Worm (Caenorhabditis elegans) whole organism, L1 larva: ENCODE data around the gene zyg-9.
A peak's percentile ranks its signal among the peaks of the same experiment; 100 is the strongest.

Source experiments
- C04F5.9 ChIP-seq: sonication (generic microtip); optimal IDR thresholded peaks from 2 replicates; lab custom pipeline; 2016; ENCODE audit warnings: missing genetic modification characterization, missing compliant biosample characterization
- Y116A8C.19 ChIP-seq: sonication (generic microtip); optimal IDR thresholded peaks from 2 replicates; lab custom pipeline; 2016; ENCODE audit warnings: missing compliant biosample characterization, missing genetic modification characterization, borderline replicate concordance
- aha-1 ChIP-seq: fragments of 150-350 bp; optimal IDR thresholded peaks from 2 replicates; lab custom pipeline; 2014; ENCODE audit warnings: missing biosample characterization, missing genetic modification characterization
- alr-1 ChIP-seq: fragments of 200-800 bp; sonication (Bioruptor generic); optimal IDR thresholded peaks from 2 replicates; lab custom pipeline; 2018; ENCODE audit warnings: borderline replicate concordance, mild to moderate bottlenecking, missing genetic modification characterization, missing compliant biosample characterization
- ama-1 ChIP-seq: fragments of 150-350 bp; optimal IDR thresholded peaks from 2 replicates; lab custom pipeline; 2014
- blmp-1 ChIP-seq: fragments of 150-350 bp; optimal IDR thresholded peaks from 2 replicates; lab custom pipeline; 2014; ENCODE audit warnings: missing biosample characterization, missing genetic modification characterization
- ceh-90 ChIP-seq: sonication (generic microtip); optimal IDR thresholded peaks from 2 replicates; lab custom pipeline; 2016; ENCODE audit warnings: missing genetic modification characterization, missing compliant biosample characterization
- dpl-1 ChIP-seq, 3 experiments: fragments of 150-350 bp in 2 of 3; sonication (generic microtip) in 1 of 3; optimal IDR thresholded peaks; 2 replicates each; lab custom pipeline; 2014 to 2017; ENCODE audit warnings: missing biosample characterization in 3 of 3, missing genetic modification characterization in 3 of 3, missing genetic modification reagents in 3 of 3
- efl-1 ChIP-seq, 4 experiments: fragments of 150-350 bp; optimal IDR thresholded peaks in 3 of 4; peaks in 1 of 4; 1 replicate in 1 of 4; 2 replicates in 3 of 4; lab custom pipeline; 2014; ENCODE audit warnings: missing biosample characterization in 2 of 4, missing genetic modification characterization in 2 of 4, missing genetic modification reagents in 2 of 4
- efl-3 ChIP-seq: fragments of 200-800 bp; sonication (Bioruptor generic); optimal IDR thresholded peaks from 2 replicates; lab custom pipeline; 2018; ENCODE audit warnings: mild to moderate bottlenecking, missing genetic modification characterization, missing compliant biosample characterization
- elt-2 ChIP-seq: sonication (generic microtip); optimal IDR thresholded peaks from 2 replicates; lab custom pipeline; 2016; ENCODE audit warnings: missing genetic modification characterization, mild to moderate bottlenecking, inconsistent platforms, missing compliant biosample characterization, missing genetic modification reagents
- elt-3 ChIP-seq, 6 experiments: fragments of 150-350 bp in 1 of 6; sonication (generic microtip); optimal IDR thresholded peaks; 2 replicates each; lab custom pipeline; 2017 to 2018; ENCODE audit warnings: missing biosample characterization in 6 of 6, missing genetic modification characterization in 6 of 6, inconsistent platforms in 1 of 6
- fkh-4 ChIP-seq: sonication (generic microtip); optimal IDR thresholded peaks from 2 replicates; lab custom pipeline; 2016; ENCODE audit warnings: missing compliant biosample characterization, missing genetic modification characterization, borderline replicate concordance
- fkh-8 ChIP-seq: sonication (generic microtip); optimal IDR thresholded peaks from 2 replicates; lab custom pipeline; 2016; ENCODE audit warnings: mild to moderate bottlenecking, missing genetic modification characterization, missing compliant biosample characterization
- fos-1 ChIP-seq: fragments of 150-350 bp; optimal IDR thresholded peaks from 2 replicates; lab custom pipeline; 2014; ENCODE audit warnings: missing biosample characterization, missing genetic modification characterization
- irx-1 ChIP-seq: sonication (generic microtip); optimal IDR thresholded peaks from 2 replicates; lab custom pipeline; 2016; ENCODE audit warnings: missing genetic modification characterization, missing compliant biosample characterization
- lin-14 ChIP-seq: fragments of 200-800 bp; sonication (Bioruptor generic); optimal IDR thresholded peaks from 2 replicates; lab custom pipeline; 2018; ENCODE audit warnings: mild to moderate bottlenecking, missing genetic modification characterization, moderate library complexity, missing compliant biosample characterization
- lin-35 ChIP-seq, 2 experiments: fragments of 150-350 bp; optimal IDR thresholded peaks; 2 replicates each; lab custom pipeline; 2014; ENCODE audit warnings: missing biosample characterization in 2 of 2, missing genetic modification characterization in 2 of 2, missing genetic modification reagents in 2 of 2
- lsy-2 ChIP-seq, 2 experiments: fragments of 150-350 bp; optimal IDR thresholded peaks; 2 replicates each; lab custom pipeline; 2014; ENCODE audit warnings: missing biosample characterization in 2 of 2, missing genetic modification characterization in 2 of 2
- mdl-1 ChIP-seq, 2 experiments: fragments of 150-350 bp; optimal IDR thresholded peaks; 2 replicates each; lab custom pipeline; 2014 to 2017; ENCODE audit warnings: missing biosample characterization in 2 of 2, missing genetic modification characterization in 2 of 2, inconsistent platforms in 1 of 2
- mef-2 ChIP-seq: fragments of 150-350 bp; optimal IDR thresholded peaks from 2 replicates; lab custom pipeline; 2014; ENCODE audit warnings: missing biosample characterization, missing genetic modification characterization
- mep-1 ChIP-seq: fragments of 150-350 bp; optimal IDR thresholded peaks from 2 replicates; lab custom pipeline; 2014; ENCODE audit warnings: missing biosample characterization, missing genetic modification characterization
- nhr-11 ChIP-seq: fragments of 150-350 bp; optimal IDR thresholded peaks from 2 replicates; lab custom pipeline; 2014; ENCODE audit warnings: missing biosample characterization, missing genetic modification characterization
- nhr-20 ChIP-seq: sonication (generic microtip); optimal IDR thresholded peaks from 2 replicates; lab custom pipeline; 2016; ENCODE audit warnings: mild to moderate bottlenecking, missing genetic modification characterization, missing compliant biosample characterization
- nhr-237 ChIP-seq: fragments of 150-350 bp; optimal IDR thresholded peaks from 2 replicates; lab custom pipeline; 2014; ENCODE audit warnings: missing biosample characterization, missing genetic modification characterization
- nhr-71 ChIP-seq: sonication (generic microtip); optimal IDR thresholded peaks from 2 replicates; lab custom pipeline; 2016; ENCODE audit warnings: mild to moderate bottlenecking, missing genetic modification characterization, moderate library complexity, missing compliant biosample characterization
- nhr-77 ChIP-seq: fragments of 150-350 bp; optimal IDR thresholded peaks from 2 replicates; lab custom pipeline; 2014; ENCODE audit warnings: missing biosample characterization, missing genetic modification characterization
- nhr-85 ChIP-seq: sonication (generic microtip); peaks from one replicate; lab custom pipeline; 2016; ENCODE audit warnings: missing genetic modification characterization, inconsistent platforms, missing compliant biosample characterization
- pax-3 ChIP-seq: fragments of 200-800 bp; sonication (Bioruptor generic); optimal IDR thresholded peaks from 2 replicates; lab custom pipeline; 2018; ENCODE audit warnings: mild to moderate bottlenecking, missing genetic modification characterization, moderate library complexity, missing compliant biosample characterization
- snu-23 ChIP-seq: sonication (generic microtip); optimal IDR thresholded peaks from 2 replicates; lab custom pipeline; 2016; ENCODE audit warnings: missing genetic modification characterization, missing compliant biosample characterization
- sup-37 ChIP-seq: fragments of 200-800 bp; sonication (Bioruptor generic); optimal IDR thresholded peaks from 2 replicates; lab custom pipeline; 2018; ENCODE audit warnings: mild to moderate bottlenecking, missing genetic modification characterization, missing compliant biosample characterization
- tbx-2 ChIP-seq: sonication (generic microtip); optimal IDR thresholded peaks from 2 replicates; lab custom pipeline; 2016; ENCODE audit warnings: missing genetic modification characterization, missing compliant biosample characterization
- unc-30 ChIP-seq: sonication (generic microtip); optimal IDR thresholded peaks from 2 replicates; lab custom pipeline; 2017; ENCODE audit warnings: missing biosample characterization, missing genetic modification characterization
- xbp-1 ChIP-seq: sonication (generic microtip); optimal IDR thresholded peaks from 2 replicates; lab custom pipeline; 2016; ENCODE audit warnings: missing genetic modification characterization, missing compliant biosample characterization
- zag-1 ChIP-seq: fragments of 150-350 bp; optimal IDR thresholded peaks from 2 replicates; lab custom pipeline; 2014; ENCODE audit warnings: missing biosample characterization, missing genetic modification characterization
- zip-4 ChIP-seq: fragments of 200-800 bp; sonication (Bioruptor generic); optimal IDR thresholded peaks from 2 replicates; lab custom pipeline; 2018; ENCODE audit warnings: mild to moderate bottlenecking, missing genetic modification characterization, moderate library complexity, missing compliant biosample characterization
- ztf-11 ChIP-seq, 2 experiments: sonication (generic microtip); optimal IDR thresholded peaks; 2 replicates each; lab custom pipeline; 2016 to 2017; ENCODE audit warnings: missing genetic modification characterization in 2 of 2, missing biosample characterization in 1 of 2, missing compliant biosample characterization in 1 of 2
- ztf-4 ChIP-seq: fragments of 150-350 bp; optimal IDR thresholded peaks from 2 replicates; lab custom pipeline; 2014; ENCODE audit warnings: missing biosample characterization, missing genetic modification characterization

zyg-9 gene

ce11 chrII:8431954-8432353 is 25.7 kb upstream of the zyg-9 start, which contains the start of gene acp-2:
TSS of gene acp-2 (minus strand) at chrII:8432054.
- TF ChIP-seq lin-35 (GFP tag; optimal IDR thresholded peaks at IDR 0.05; lab: Kevin White, UChicago) (no peak), xbp-1 (tag; lab: Kevin White, UChicago) (no peak), dpl-1 (GFP tag; optimal IDR thresholded peaks at IDR 0.05; lab: Kevin White, UChicago) (no peak), fkh-8 (no peak), nhr-11 (no peak), mdl-1 (tag; optimal IDR thresholded peaks at IDR 0.05; lab: Kevin White, UChicago) (no peak), lsy-2 (tag; optimal IDR thresholded peaks at IDR 0.05; lab: Kevin White, UChicago) (no peak), mep-1 (tag; lab: Kevin White, UChicago) (no peak), elt-2 (no peak)
- TF ChIP-seq, all 84 proteins: peak for 0

ce11 chrII:8435005-8435404 is 22.6 kb upstream of the zyg-9 start, which contains the start of gene acp-4:
TSS of gene acp-4 (minus strand) at chrII:8435105.
- TF ChIP-seq ztf-11 (tag; optimal IDR thresholded peaks at IDR 0.05; lab: Kevin White, UChicago), result no peak
- TF ChIP-seq irx-1 (tag; lab: Kevin White, UChicago), result no peak
- no peak for TF ChIP-seq nhr-11
- no peak for TF ChIP-seq unc-30 (tag; lab: Kevin White, UChicago)
- no peak for TF ChIP-seq tbx-2 (tag; lab: Kevin White, UChicago)
- no peak for TF ChIP-seq elt-2
- no peak for TF ChIP-seq efl-3 (GFP tag; lab: Kevin White, UChicago)
- TF ChIP-seq nhr-77 (tag; lab: Kevin White, UChicago), result no peak
- no peak for TF ChIP-seq nhr-237 (tag; lab: Kevin White, UChicago)
- TF ChIP-seq sup-37 (GFP tag; lab: Kevin White, UChicago), result no peak
- TF ChIP-seq C04F5.9 (tag; lab: Kevin White, UChicago), result no peak
- TF ChIP-seq ceh-90 (tag; lab: Kevin White, UChicago), result no peak

- TF ChIP-seq dpl-1 (GFP tag; optimal IDR thresholded peaks at IDR 0.05; lab: Kevin White, UChicago) (no peak), nhr-77 (tag; lab: Kevin White, UChicago) (no peak), zag-1 (tag; lab: Kevin White, UChicago) (no peak), efl-1 (optimal IDR thresholded peaks at IDR 0.05; lab: Kevin White, UChicago) (no peak), efl-1 (GFP tag; optimal IDR thresholded peaks at IDR 0.05 in 1 of 2; lab: Kevin White, UChicago) (peak in 1 of 2 experiments; percentile 45), aha-1 (tag; lab: Kevin White, UChicago) (no peak)
Measured at ce11 chrII:8437035-8437434, 20.6 kb upstream of the zyg-9 start, which contains the start of gene acp-3. TSS of gene acp-3 (minus strand) at chrII:8437135.

- TF ChIP-seq Y116A8C.19, result no peak
- TF ChIP-seq alr-1 (tag; lab: Kevin White, UChicago), result no peak
- TF ChIP-seq blmp-1 (tag; lab: Kevin White, UChicago), result peak; percentile 49
- peak; percentile 71 for TF ChIP-seq nhr-85 (tag; lab: Kevin White, UChicago)
- TF ChIP-seq fkh-8, result no peak
- no peak for TF ChIP-seq ztf-4 (tag; lab: Kevin White, UChicago)
- no peak for TF ChIP-seq zip-4 (GFP tag; lab: Kevin White, UChicago)
- no peak for TF ChIP-seq pax-3
- TF ChIP-seq fkh-4, result no peak
- TF ChIP-seq elt-3 (tag; optimal IDR thresholded peaks at IDR 0.05; lab: Kevin White, UChicago), result peak in 1 of 6 experiments; percentile 22
- no peak for TF ChIP-seq mef-2 (tag; lab: Kevin White, UChicago)
Measured at ce11 chrII:8438791-8439287, 18.8 kb upstream of the zyg-9 start, which contains the start of gene lips-10. TSS of gene lips-10 (plus strand) at chrII:8439168.

- TF ChIP-seq blmp-1 (tag; lab: Kevin White, UChicago) (peak; percentile 17), lin-35 (GFP tag; optimal IDR thresholded peaks at IDR 0.05; lab: Kevin White, UChicago) (peak in 1 of 2 experiments; percentile 5), Y116A8C.19 (no peak), ama-1 (lab: Kevin White, UChicago) (peak; percentile 2), nhr-20 (tag; lab: Kevin White, UChicago) (peak; percentile 55), snu-23 (GFP tag; lab: Kevin White, UChicago) (no peak), nhr-71 (tag; lab: Kevin White, UChicago) (peak; percentile 20), nhr-85 (tag; lab: Kevin White, UChicago) (peak; percentile 88), zip-4 (GFP tag; lab: Kevin White, UChicago) (no peak), lin-14 (GFP tag; lab: Kevin White, UChicago) (peak; percentile 8), fos-1 (no peak)
Measured at ce11 chrII:8440097-8440496, 17.5 kb upstream of the zyg-9 start.
